Fruit fly (Drosophila melanogaster) whole organism, wandering third instar larva: Measurements from ENCODE around the gene CG12084.

Experiments
- Abd-B ChIP-seq: fragments of >200 bp; optimal IDR thresholded peaks from 2 replicates; lab custom pipeline; 2017; ENCODE audit warnings: missing biosample characterization, missing genetic modification characterization
- h ChIP-seq: fragments of 200-800 bp; sonication (Bioruptor generic); optimal IDR thresholded peaks from 3 replicates; lab custom pipeline; 2016; ENCODE audit warnings: missing biosample characterization, mild to moderate bottlenecking, missing genetic modification characterization

DNA sequence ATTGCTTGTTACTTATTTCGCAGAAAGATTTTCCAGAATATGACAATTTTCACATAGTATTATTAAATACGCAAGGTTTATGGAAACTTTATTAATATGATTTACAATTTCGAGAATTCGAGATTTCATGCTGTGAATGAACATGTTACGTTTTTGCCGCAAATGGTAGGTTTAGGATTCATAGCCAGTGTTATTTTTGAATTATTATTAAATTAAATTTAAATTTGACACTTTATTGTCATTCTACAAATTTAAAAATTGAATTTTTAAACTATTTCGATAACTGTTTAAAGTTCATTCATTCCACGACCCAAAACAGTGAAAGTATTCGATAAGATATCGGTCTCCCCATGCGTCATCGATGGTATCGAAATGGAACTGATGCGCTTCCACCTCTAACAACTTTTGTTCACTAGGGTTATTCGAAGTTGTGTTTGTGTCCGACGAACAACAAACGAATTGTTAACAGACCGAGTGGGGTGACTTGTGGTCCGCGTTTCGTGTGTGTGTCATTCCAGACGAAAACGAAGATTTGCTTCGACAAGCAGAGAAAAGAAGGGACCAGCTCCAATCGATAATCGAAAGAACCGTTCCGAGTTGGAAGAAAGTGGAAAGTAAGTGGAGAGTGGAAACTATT, 49.4 kb upstream of the CG12084 start, which contains the start of the genes CG32313 and Pcyt1:
- no peak for TF ChIP-seq Abd-B (GFP tag; lab: Kevin White, UChicago)
- TF ChIP-seq h (GFP tag; lab: Kevin White, UChicago), result no peak
